Worm (Caenorhabditis elegans): ENCODE measurements around the gene nhr-47.

ce11 chrV:5536240-5536811 lies 31.3 kb downstream of the nhr-47 start, which contains the start of the genes cox-16 and syp-2:
- TF ChIP-seq snpc-4 (GFP tag; optimal IDR thresholded peaks at IDR 0.05) (no peak), snpc-4 (tag; optimal IDR thresholded peaks at IDR 0.05) (peak in 1 of 4 experiments; percentile 32), hmg-1.2 (GFP tag; IDR thresholded peaks at IDR 0.05) (peak; percentile 25; the same call in 1 of the 2 replicates), ama-1 (optimal IDR thresholded peaks at IDR 0.05) (no peak), ama-1 (GFP tag; optimal IDR thresholded peaks at IDR 0.05) (no peak), lin-35 (GFP tag; optimal IDR thresholded peaks at IDR 0.05) (no peak), ceh-100 (GFP tag; IDR thresholded peaks at IDR 0.05) (no peak), pha-4 (tag; optimal IDR thresholded peaks at IDR 0.05) (no peak), Y53G8AR.9 (GFP tag; conservative IDR thresholded peaks at IDR 0.05) (no peak), T26A5.8 (tag; optimal IDR thresholded peaks at IDR 0.05) (no peak), mxl-1 (tag; optimal IDR thresholded peaks at IDR 0.05) (no peak), lin-40 (tag; optimal IDR thresholded peaks at IDR 0.05) (no peak), unc-62 (GFP tag; optimal IDR thresholded peaks at IDR 0.05) (no peak), nhr-27 (tag; optimal IDR thresholded peaks at IDR 0.05) (no peak)
